Fruit fly (Drosophila melanogaster): Measurements from ENCODE around the gene Ref1.
A peak's percentile ranks its signal among the peaks of the same experiment; 100 is the strongest.

Gene Ref1

dm6 chr3R:7083750-7084149 lies 3.6 kb upstream of the Ref1 start:
- TF ChIP-seq Crg-1 (GFP tag; optimal IDR thresholded peaks at IDR 0.05) (no peak), CG1620 (GFP tag; optimal IDR thresholded peaks at IDR 0.05) (no peak), cnc (optimal IDR thresholded peaks at IDR 0.05) (no peak), kay (GFP tag; ENCODE audit: borderline replicate concordance) (no peak), pad (GFP tag; optimal IDR thresholded peaks at IDR 0.05) (no peak), CG12768 (GFP tag; optimal IDR thresholded peaks at IDR 0.05) (no peak), Hr96 (GFP tag; optimal IDR thresholded peaks at IDR 0.05) (no peak), tj (GFP tag; optimal IDR thresholded peaks at IDR 0.05) (no peak), CG5204 (GFP tag; optimal IDR thresholded peaks at IDR 0.05) (no peak), CG11617 (GFP tag; optimal IDR thresholded peaks at IDR 0.05) (no peak), CG14711 (tag; optimal IDR thresholded peaks at IDR 0.05) (no peak), ovo (GFP tag; optimal IDR thresholded peaks at IDR 0.05) (no peak)

DNA sequence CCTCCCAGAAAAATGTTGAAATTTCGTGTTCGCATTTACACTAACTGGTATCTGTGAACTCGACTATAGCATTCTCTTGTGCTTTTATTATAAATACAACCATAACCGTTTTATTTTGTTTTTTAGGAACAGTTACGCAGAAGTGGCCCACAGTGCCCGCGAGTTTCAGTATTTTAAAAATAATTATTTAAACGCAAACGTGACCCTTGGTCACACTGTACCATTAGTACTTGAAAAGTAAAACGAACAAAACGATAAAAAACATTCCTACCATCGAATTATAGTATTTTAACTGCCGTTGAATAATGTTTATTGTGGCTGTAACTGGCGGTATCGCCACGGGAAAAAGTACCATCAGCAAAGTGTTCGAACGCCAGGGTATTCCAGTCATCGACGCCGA lies 1.8 kb upstream of the Ref1 start, which contains the start of gene Dpck:
TSS of gene Dpck (plus strand) at position 211 of the 400 bp plus-strand sequence.
- TF ChIP-seq Crg-1 (GFP tag; optimal IDR thresholded peaks at IDR 0.05) (no peak), CG5204 (GFP tag; optimal IDR thresholded peaks at IDR 0.05) (no peak), CG11617 (GFP tag; optimal IDR thresholded peaks at IDR 0.05) (peak; percentile 17), CG7045 (GFP tag; optimal IDR thresholded peaks at IDR 0.05) (no peak), CG33017 (tag; optimal IDR thresholded peaks at IDR 0.05) (no peak), CG1620 (GFP tag; optimal IDR thresholded peaks at IDR 0.05) (peak; percentile 39), CG12768 (GFP tag; optimal IDR thresholded peaks at IDR 0.05) (peak; percentile 42), Clk (GFP tag; optimal IDR thresholded peaks at IDR 0.05) (no peak), kay (GFP tag; ENCODE audit: borderline replicate concordance) (no peak), CG7101 (tag; optimal IDR thresholded peaks at IDR 0.05) (peak; percentile 23), toe (GFP tag; optimal IDR thresholded peaks at IDR 0.05) (peak; percentile 55), cic (GFP tag; optimal IDR thresholded peaks at IDR 0.05) (peak; percentile 3), pad (GFP tag; optimal IDR thresholded peaks at IDR 0.05) (no peak), Mnt (GFP tag; optimal IDR thresholded peaks at IDR 0.05) (peak; percentile 32), cnc (optimal IDR thresholded peaks at IDR 0.05) (no peak), ovo (GFP tag; optimal IDR thresholded peaks at IDR 0.05) (no peak), bab1 (GFP tag; optimal IDR thresholded peaks at IDR 0.05) (peak; percentile 68), Hr96 (GFP tag; optimal IDR thresholded peaks at IDR 0.05) (no peak), CG14711 (tag; optimal IDR thresholded peaks at IDR 0.05) (no peak), tj (GFP tag; optimal IDR thresholded peaks at IDR 0.05) (peak; percentile 3)

- TF ChIP-seq CG7101 (tag; optimal IDR thresholded peaks at IDR 0.05) (no peak), tj (GFP tag; optimal IDR thresholded peaks at IDR 0.05) (no peak), kay (GFP tag; ENCODE audit: borderline replicate concordance) (no peak), Clk (GFP tag; optimal IDR thresholded peaks at IDR 0.05) (no peak), CG1620 (GFP tag; optimal IDR thresholded peaks at IDR 0.05) (no peak), Hr96 (GFP tag; optimal IDR thresholded peaks at IDR 0.05) (no peak), Mnt (GFP tag; optimal IDR thresholded peaks at IDR 0.05) (no peak), toe (GFP tag; optimal IDR thresholded peaks at IDR 0.05) (no peak), Crg-1 (GFP tag; optimal IDR thresholded peaks at IDR 0.05) (no peak), CG12768 (GFP tag; optimal IDR thresholded peaks at IDR 0.05) (no peak), cnc (optimal IDR thresholded peaks at IDR 0.05) (no peak), bab1 (GFP tag; optimal IDR thresholded peaks at IDR 0.05) (no peak), pad (GFP tag; optimal IDR thresholded peaks at IDR 0.05) (no peak), CG5204 (GFP tag; optimal IDR thresholded peaks at IDR 0.05) (no peak), CG7045 (GFP tag; optimal IDR thresholded peaks at IDR 0.05) (no peak), cic (GFP tag; optimal IDR thresholded peaks at IDR 0.05) (no peak)
These were observed 469 bp downstream of the Ref1 start for dm6 chr3R:7079718-7080117.

dm6 chr3R:7076293-7076981 lies 3.8 kb downstream of the Ref1 start:
- TF ChIP-seq CG12768 (GFP tag; optimal IDR thresholded peaks at IDR 0.05) (peak; percentile 96), Clk (GFP tag; optimal IDR thresholded peaks at IDR 0.05) (no peak), tj (GFP tag; optimal IDR thresholded peaks at IDR 0.05) (peak; percentile 37), toe (GFP tag; optimal IDR thresholded peaks at IDR 0.05) (peak; percentile 48), CG33017 (tag; optimal IDR thresholded peaks at IDR 0.05) (peak; percentile 90), CG7101 (tag; optimal IDR thresholded peaks at IDR 0.05) (peak; percentile 76), Hr96 (GFP tag; optimal IDR thresholded peaks at IDR 0.05) (no peak), pad (GFP tag; optimal IDR thresholded peaks at IDR 0.05) (peak; percentile 54), CG5204 (GFP tag; optimal IDR thresholded peaks at IDR 0.05) (no peak), cnc (optimal IDR thresholded peaks at IDR 0.05) (no peak), CG11617 (GFP tag; optimal IDR thresholded peaks at IDR 0.05) (peak; percentile 46), CG7045 (GFP tag; optimal IDR thresholded peaks at IDR 0.05) (peak; percentile 90), Crg-1 (GFP tag; optimal IDR thresholded peaks at IDR 0.05) (peak; percentile 59), ovo (GFP tag; optimal IDR thresholded peaks at IDR 0.05) (peak; percentile 64), Mnt (GFP tag; optimal IDR thresholded peaks at IDR 0.05) (peak; percentile 22), cic (GFP tag; optimal IDR thresholded peaks at IDR 0.05) (peak; percentile 95), CG14711 (tag; optimal IDR thresholded peaks at IDR 0.05) (peak; percentile 52), CG1620 (GFP tag; optimal IDR thresholded peaks at IDR 0.05) (peak; percentile 60), kay (GFP tag; ENCODE audit: borderline replicate concordance) (no peak), bab1 (GFP tag; optimal IDR thresholded peaks at IDR 0.05) (peak; percentile 94)

- TF ChIP-seq Crg-1 (GFP tag; optimal IDR thresholded peaks at IDR 0.05) (peak; percentile 70), kay (GFP tag; ENCODE audit: borderline replicate concordance) (peak; percentile 94), CG14711 (tag; optimal IDR thresholded peaks at IDR 0.05) (peak; percentile 88), CG7101 (tag; optimal IDR thresholded peaks at IDR 0.05) (peak; percentile 91), tj (GFP tag; optimal IDR thresholded peaks at IDR 0.05) (peak; percentile 67), bab1 (GFP tag; optimal IDR thresholded peaks at IDR 0.05) (peak; percentile 88), CG5204 (GFP tag; optimal IDR thresholded peaks at IDR 0.05) (no peak), cnc (optimal IDR thresholded peaks at IDR 0.05) (no peak), toe (GFP tag; optimal IDR thresholded peaks at IDR 0.05) (peak; percentile 82), CG12768 (GFP tag; optimal IDR thresholded peaks at IDR 0.05) (peak; percentile 96), CG7045 (GFP tag; optimal IDR thresholded peaks at IDR 0.05) (peak; percentile 91), CG11617 (GFP tag; optimal IDR thresholded peaks at IDR 0.05) (peak; percentile 91), ovo (GFP tag; optimal IDR thresholded peaks at IDR 0.05) (peak; percentile 71), CG1620 (GFP tag; optimal IDR thresholded peaks at IDR 0.05) (peak; percentile 81), Clk (GFP tag; optimal IDR thresholded peaks at IDR 0.05) (peak; percentile 87), CG33017 (tag; optimal IDR thresholded peaks at IDR 0.05) (peak; percentile 91), pad (GFP tag; optimal IDR thresholded peaks at IDR 0.05) (peak; percentile 81), Mnt (GFP tag; optimal IDR thresholded peaks at IDR 0.05) (peak; percentile 74), cic (GFP tag; optimal IDR thresholded peaks at IDR 0.05) (peak; percentile 90), Hr96 (GFP tag; optimal IDR thresholded peaks at IDR 0.05) (peak; percentile 90)
These were observed 4.4 kb downstream of the Ref1 start for dm6 chr3R:7075712-7076183.

Measured in whole organism, adult.